Worm (Caenorhabditis elegans): ENCODE measurements around the gene abu-11.

abu-11 gene

ce11 chrII:221212-221611 is 26.9 kb upstream of the abu-11 start (continued):
- TF ChIP-seq pag-3 (tag; optimal IDR thresholded peaks at IDR 0.05; ENCODE audit: borderline replicate concordance, insufficient read depth) (no peak), nhr-237 (tag; optimal IDR thresholded peaks at IDR 0.05) (no peak), ceh-88 (GFP tag; IDR thresholded peaks at IDR 0.05) (no peak), snu-23 (GFP tag; optimal IDR thresholded peaks at IDR 0.05) (peak; percentile 90), unc-130 (tag; optimal IDR thresholded peaks at IDR 0.05) (no peak), ets-5 (GFP tag; IDR thresholded peaks at IDR 0.05) (no peak), nhr-76 (tag; optimal IDR thresholded peaks at IDR 0.05) (no peak), efl-3 (GFP tag; optimal IDR thresholded peaks at IDR 0.05) (no peak), tlp-1 (tag; optimal IDR thresholded peaks at IDR 0.05) (no peak), nhr-11 (tag; optimal IDR thresholded peaks at IDR 0.05) (no peak), lsy-2 (tag; optimal IDR thresholded peaks at IDR 0.05) (peak; percentile 68 to 71), hlh-17 (GFP tag; optimal IDR thresholded peaks at IDR 0.05; ENCODE audit: borderline replicate concordance) (no peak), pax-3 (tag; optimal IDR thresholded peaks at IDR 0.05) (no peak)

ce11 chrII:220602-221001 is 26.2 kb upstream of the abu-11 start, which contains the start of gene ubxn-3:
Gene ubxn-3, minus strand, starts transcription at chrII:220667.
- TF ChIP-seq pax-3 (tag; optimal IDR thresholded peaks at IDR 0.05) (no peak), skn-1 (tag; optimal IDR thresholded peaks at IDR 0.05) (peak; percentile 87)

ce11 chrII:219846-220503 is 25.6 kb upstream of the abu-11 start:
- TF ChIP-seq efl-1 (optimal IDR thresholded peaks at IDR 0.05) (no peak), efl-1 (GFP tag; optimal IDR thresholded peaks at IDR 0.05 in 1 of 2) (peak in 1 of 2 experiments; percentile 56), dsc-1 (tag; optimal IDR thresholded peaks at IDR 0.05) (no peak)

ce11 chrII:217308-217707 is 22.9 kb upstream of the abu-11 start:
- TF ChIP-seq ztf-11 (tag; optimal IDR thresholded peaks at IDR 0.05) (no peak), nhr-85 (tag) (peak; percentile 25)

ce11 chrII:216598-216997 is 22.2 kb upstream of the abu-11 start, which contains the start of gene F48A11.4:
Gene F48A11.4, minus strand, starts transcription at chrII:216621.
- TF ChIP-seq pag-3 (tag; optimal IDR thresholded peaks at IDR 0.05; ENCODE audit: borderline replicate concordance, insufficient read depth), result no peak
- peak; percentile 86 for TF ChIP-seq ama-1 (optimal IDR thresholded peaks at IDR 0.05)
- TF ChIP-seq egl-13 (tag; optimal IDR thresholded peaks at IDR 0.05), result peak; percentile 90
- peak; percentile 74 for TF ChIP-seq F16B12.6 (tag; optimal IDR thresholded peaks at IDR 0.05)
- TF ChIP-seq ceh-63 (GFP tag; optimal IDR thresholded peaks at IDR 0.05), result no peak
- peak; percentile 17 for TF ChIP-seq unc-30 (tag; optimal IDR thresholded peaks at IDR 0.05)
- peak; percentile 7 for TF ChIP-seq unc-62 (GFP tag; optimal IDR thresholded peaks at IDR 0.05)
- peak; percentile 95 for TF ChIP-seq nhr-19 (GFP tag; conservative IDR thresholded peaks at IDR 0.05)
- TF ChIP-seq mab-9 (GFP tag; IDR thresholded peaks at IDR 0.05), result peak; percentile 87
- peak; percentile 92 for TF ChIP-seq isw-1 (GFP tag; IDR thresholded peaks at IDR 0.05)
- TF ChIP-seq blmp-1 (tag; optimal IDR thresholded peaks at IDR 0.05), result peak; percentile 81
- no peak for TF ChIP-seq alr-1 (tag; optimal IDR thresholded peaks at IDR 0.05; ENCODE audit: borderline replicate concordance)
- peak; percentile 98 for TF ChIP-seq rnt-1 (tag; optimal IDR thresholded peaks at IDR 0.05)
- peak; percentile 91 for TF ChIP-seq irx-1 (tag; optimal IDR thresholded peaks at IDR 0.05)
- TF ChIP-seq aly-2 (tag; optimal IDR thresholded peaks at IDR 0.05), result peak; percentile 88
- TF ChIP-seq skn-1 (tag; optimal IDR thresholded peaks at IDR 0.05), result peak; percentile 95
- peak; percentile 95 for TF ChIP-seq C16A3.4 (tag; optimal IDR thresholded peaks at IDR 0.05)
- TF ChIP-seq nhr-20 (tag; optimal IDR thresholded peaks at IDR 0.05), result peak; percentile 95
- peak; percentile 78 for TF ChIP-seq unc-98 (GFP tag; IDR thresholded peaks at IDR 0.05)
- TF ChIP-seq jun-1 (tag; optimal IDR thresholded peaks at IDR 0.05), result peak; percentile 93
- TF ChIP-seq nhr-84 (tag; optimal IDR thresholded peaks at IDR 0.05), result no peak
- TF ChIP-seq aha-1 (tag; optimal IDR thresholded peaks at IDR 0.05), result peak; percentile 81
- peak; percentile 95 for TF ChIP-seq lin-39 (tag; optimal IDR thresholded peaks at IDR 0.05)
- TF ChIP-seq lin-14 (GFP tag; optimal IDR thresholded peaks at IDR 0.05), result peak; percentile 93
- no peak for TF ChIP-seq hlh-17 (GFP tag; optimal IDR thresholded peaks at IDR 0.05; ENCODE audit: borderline replicate concordance)
- peak; percentile 65 for TF ChIP-seq fkh-4 (tag; optimal IDR thresholded peaks at IDR 0.05; ENCODE audit: borderline replicate concordance)
- TF ChIP-seq ceh-88 (GFP tag; IDR thresholded peaks at IDR 0.05), result peak; percentile 86
- peak; percentile 54 for TF ChIP-seq zag-1 (tag; optimal IDR thresholded peaks at IDR 0.05)
- TF ChIP-seq swsn-7 (tag; optimal IDR thresholded peaks at IDR 0.05), result peak; percentile 95
- TF ChIP-seq snpc-4 (tag; optimal IDR thresholded peaks at IDR 0.05), result peak; percentile 67
- TF ChIP-seq pqm-1 (tag; optimal IDR thresholded peaks at IDR 0.05), result no peak

Measured in whole organism, L1 larva.